Worm (Caenorhabditis elegans) whole organism, young adult: Measurements from ENCODE around the gene acl-8.

Experiments
- B0261.1 ChIP-seq: sonication (generic microtip); optimal IDR thresholded peaks from 2 replicates; lab custom pipeline; 2016; ENCODE audit warnings: mild to moderate bottlenecking, missing genetic modification characterization, moderate library complexity, missing compliant biosample characterization
- F10E7.11 ChIP-seq: sonication (generic microtip); optimal IDR thresholded peaks from 2 replicates; lab custom pipeline; 2017; ENCODE audit warnings: mild to moderate bottlenecking, missing genetic modification characterization, moderate library complexity, missing compliant biosample characterization
- F37B4.10 ChIP-seq: fragments of 200-800 bp; sonication (Bioruptor generic); IDR thresholded peaks from 2 replicates; pipeline ENCODE4 v1.3.6; 2022; ENCODE audit warnings: missing genetic modification characterization, missing compliant biosample characterization
- F49E8.2 ChIP-seq: sonication (generic microtip); optimal IDR thresholded peaks from 3 replicates; lab custom pipeline; 2017; ENCODE audit warnings: missing genetic modification characterization, mild to moderate bottlenecking, missing compliant biosample characterization, antibody characterized with exemption, moderate library complexity; ENCODE audit not compliant: insufficient read depth
- K11D2.4 ChIP-seq: fragments of 200-800 bp; sonication (Bioruptor generic); IDR thresholded peaks from 2 replicates; pipeline ENCODE4 v1.3.6; 2022; ENCODE audit warnings: missing genetic modification reagents, missing genetic modification characterization, missing compliant biosample characterization
- K12H6.12 ChIP-seq: fragments of 200-800 bp; sonication (Bioruptor generic); optimal IDR thresholded peaks from 2 replicates; lab custom pipeline; 2018; ENCODE audit warnings: mild to moderate bottlenecking, missing genetic modification characterization, missing compliant biosample characterization
- T26A5.8 ChIP-seq: sonication (generic microtip); optimal IDR thresholded peaks from 2 replicates; lab custom pipeline; 2016; ENCODE audit warnings: missing genetic modification characterization, missing compliant biosample characterization
- Y56A3A.18 ChIP-seq: fragments of 200-800 bp; sonication (Bioruptor generic); IDR thresholded peaks from 2 replicates; pipeline ENCODE4 v1.3.6; 2022; ENCODE audit warnings: missing genetic modification reagents, missing genetic modification characterization, missing compliant biosample characterization
- Y67H2A.10 ChIP-seq: fragments of 200-800 bp; sonication (Bioruptor generic); conservative IDR thresholded peaks from 2 replicates; pipeline ENCODE4 v1.3.6; 2022; ENCODE audit warnings: missing genetic modification reagents, missing genetic modification characterization, missing compliant biosample characterization
- Y79H2A.3 ChIP-seq: fragments of 200-800 bp; sonication (Bioruptor generic); conservative IDR thresholded peaks from 2 replicates; pipeline ENCODE4 v1.3.6; 2022; ENCODE audit warnings: missing genetic modification reagents, missing genetic modification characterization, missing compliant biosample characterization
- atf-7 ChIP-seq: sonication (generic microtip); optimal IDR thresholded peaks from 2 replicates; lab custom pipeline; 2017; ENCODE audit warnings: mild to moderate bottlenecking, missing genetic modification characterization, missing compliant biosample characterization
- athp-1 ChIP-seq: sonication (generic microtip); optimal IDR thresholded peaks from 2 replicates; lab custom pipeline; 2017; ENCODE audit warnings: mild to moderate bottlenecking, missing genetic modification characterization, missing compliant biosample characterization
- attf-3 ChIP-seq: fragments of 200-800 bp; sonication (Bioruptor generic); conservative IDR thresholded peaks from 2 replicates; pipeline ENCODE4 v1.3.6; 2022; ENCODE audit warnings: missing genetic modification reagents, missing genetic modification characterization, missing compliant biosample characterization
- ccch-3 ChIP-seq: fragments of 200-800 bp; sonication (Bioruptor generic); optimal IDR thresholded peaks from 2 replicates; lab custom pipeline; 2018; ENCODE audit warnings: mild to moderate bottlenecking, missing genetic modification characterization, missing compliant biosample characterization
- cebp-2 ChIP-seq: fragments of 200-800 bp; sonication (Bioruptor generic); IDR thresholded peaks from 2 replicates; pipeline ENCODE4 v1.3.6; 2022; ENCODE audit warnings: missing genetic modification characterization, missing compliant biosample characterization
- ceh-100 ChIP-seq: fragments of 200-800 bp; sonication (Bioruptor generic); IDR thresholded peaks from 2 replicates; pipeline ENCODE4 v1.3.6; 2022; ENCODE audit warnings: missing genetic modification reagents, missing genetic modification characterization, missing compliant biosample characterization
- ceh-40 ChIP-seq: fragments of 200-800 bp; sonication (Bioruptor generic); IDR thresholded peaks from 2 replicates; pipeline ENCODE4 v1.3.6; 2022; ENCODE audit warnings: missing genetic modification characterization, missing compliant biosample characterization
- ceh-79 ChIP-seq: sonication (generic microtip); optimal IDR thresholded peaks from 2 replicates; lab custom pipeline; 2017; ENCODE audit warnings: mild to moderate bottlenecking, missing genetic modification characterization, missing compliant biosample characterization
- ceh-91 ChIP-seq: fragments of 200-800 bp; sonication (Bioruptor generic); IDR thresholded peaks from 2 replicates; pipeline ENCODE4 v1.3.6; 2022; ENCODE audit warnings: missing genetic modification reagents, missing genetic modification characterization, missing compliant biosample characterization
- chd-7 ChIP-seq: sonication (generic microtip); optimal IDR thresholded peaks from 2 replicates; lab custom pipeline; 2016; ENCODE audit warnings: mild to moderate bottlenecking, missing genetic modification characterization, moderate library complexity, missing compliant biosample characterization
- dox-1 ChIP-seq: fragments of 200-800 bp; sonication (Bioruptor generic); IDR thresholded peaks from 2 replicates; pipeline ENCODE4 v1.3.6; 2022; ENCODE audit warnings: missing genetic modification reagents, missing genetic modification characterization, missing compliant biosample characterization
- dpl-1 ChIP-seq: fragments of 150-350 bp; optimal IDR thresholded peaks from 2 replicates; lab custom pipeline; 2014; ENCODE audit warnings: missing biosample characterization, missing genetic modification reagents, missing genetic modification characterization
- ets-4 ChIP-seq: fragments of 200-800 bp; sonication (Bioruptor generic); optimal IDR thresholded peaks from 2 replicates; lab custom pipeline; 2018; ENCODE audit warnings: mild to moderate bottlenecking, missing genetic modification characterization, missing compliant biosample characterization
- gei-17 ChIP-seq: fragments of 200-800 bp; sonication (Bioruptor generic); optimal IDR thresholded peaks from 2 replicates; lab custom pipeline; 2018; ENCODE audit warnings: mild to moderate bottlenecking, missing genetic modification characterization, missing compliant biosample characterization
- him-1 ChIP-seq: sonication (generic microtip); optimal IDR thresholded peaks from 2 replicates; lab custom pipeline; 2016; ENCODE audit warnings: missing genotype, missing genetic modification reagents, missing genetic modification characterization, missing compliant biosample characterization
- hlh-12 ChIP-seq: sonication (generic microtip); optimal IDR thresholded peaks from 2 replicates; lab custom pipeline; 2016; ENCODE audit warnings: missing genetic modification characterization, missing compliant biosample characterization
- hmg-1.2 ChIP-seq: fragments of 200-800 bp; sonication (Bioruptor generic); IDR thresholded peaks from 2 replicates; pipeline ENCODE4 v1.3.6; 2022; ENCODE audit warnings: missing genetic modification reagents, missing genetic modification characterization, missing compliant biosample characterization
- hrde-1 ChIP-seq: sonication (generic microtip); optimal IDR thresholded peaks from 2 replicates; lab custom pipeline; 2016; ENCODE audit warnings: missing genetic modification characterization, mild to moderate bottlenecking, missing compliant biosample characterization, moderate library complexity, missing genotype, missing genetic modification reagents, borderline replicate concordance
- hsf-1 ChIP-seq: fragments of 200-800 bp; sonication (Bioruptor generic); IDR thresholded peaks from 2 replicates; pipeline ENCODE4 v1.3.6; 2022; ENCODE audit warnings: missing genetic modification reagents, missing genetic modification characterization, missing compliant biosample characterization
- lin-35 ChIP-seq, 3 experiments: fragments of 150-350 bp in 2 of 3; sonication (generic microtip) in 1 of 3; optimal IDR thresholded peaks; 2 replicates each; lab custom pipeline; 2014 to 2018; ENCODE audit warnings: missing biosample characterization in 3 of 3, missing genetic modification characterization in 3 of 3, missing genetic modification reagents in 3 of 3
- madf-3 ChIP-seq: fragments of 200-800 bp; sonication (Bioruptor generic); IDR thresholded peaks from 2 replicates; pipeline ENCODE4 v1.3.6; 2022; ENCODE audit warnings: missing genetic modification reagents, missing genetic modification characterization, missing compliant biosample characterization
- madf-8 ChIP-seq: fragments of 200-800 bp; sonication (Bioruptor generic); conservative IDR thresholded peaks from 2 replicates; pipeline ENCODE4 v1.3.6; 2022; ENCODE audit warnings: missing genetic modification reagents, missing genetic modification characterization, missing compliant biosample characterization
- mcd-1 ChIP-seq: fragments of 200-800 bp; sonication (Bioruptor generic); IDR thresholded peaks from 2 replicates; pipeline ENCODE4 v1.3.6; 2022; ENCODE audit warnings: missing genetic modification reagents, missing genetic modification characterization, missing compliant biosample characterization
- nhr-27 ChIP-seq: fragments of 200-800 bp; sonication (Bioruptor generic); optimal IDR thresholded peaks from 2 replicates; lab custom pipeline; 2018; ENCODE audit warnings: mild to moderate bottlenecking, missing genetic modification characterization, moderate library complexity, missing compliant biosample characterization
- nhr-80 ChIP-seq: sonication (generic microtip); optimal IDR thresholded peaks from 2 replicates; lab custom pipeline; 2016; ENCODE audit warnings: missing genetic modification characterization, missing compliant biosample characterization
- pha-4 ChIP-seq: fragments of 150-350 bp; sonication (generic microtip); optimal IDR thresholded peaks from 2 replicates; lab custom pipeline; 2014; ENCODE audit warnings: missing biosample characterization, missing genetic modification reagents, missing genetic modification characterization
- rcor-1 ChIP-seq: fragments of 200-800 bp; sonication (Bioruptor generic); IDR thresholded peaks from 2 replicates; pipeline ENCODE4 v1.3.6; 2022; ENCODE audit warnings: missing genetic modification reagents, missing genetic modification characterization, missing compliant biosample characterization
- repo-1 ChIP-seq: sonication (generic microtip); optimal IDR thresholded peaks from 2 replicates; lab custom pipeline; 2017; ENCODE audit warnings: mild to moderate bottlenecking, missing genetic modification characterization, missing compliant biosample characterization
- rpc-1 ChIP-seq, 2 experiments: fragments of 150-350 bp in 1 of 2; sonication (generic microtip) in 1 of 2; optimal IDR thresholded peaks; 2 replicates each; lab custom pipeline; 2014 to 2018; ENCODE audit warnings: missing biosample characterization in 1 of 2, missing genetic modification characterization in 1 of 2, missing genetic modification reagents in 1 of 2, missing genotype in 1 of 2
- snpc-1.1 ChIP-seq: sonication (generic microtip); optimal IDR thresholded peaks from 2 replicates; lab custom pipeline; 2017; ENCODE audit warnings: missing genetic modification characterization, mild to moderate bottlenecking, missing compliant biosample characterization, antibody characterized with exemption, moderate library complexity, missing genotype, missing genetic modification reagents; ENCODE audit not compliant: insufficient read depth
- snpc-3.4 ChIP-seq: sonication (generic microtip); optimal IDR thresholded peaks from 2 replicates; lab custom pipeline; 2017; ENCODE audit warnings: missing genetic modification characterization, mild to moderate bottlenecking, missing compliant biosample characterization, antibody characterized with exemption, moderate library complexity, missing genotype, missing genetic modification reagents
- snpc-4 ChIP-seq, 5 experiments: fragments of 150-350 bp in 1 of 5; sonication (generic microtip) in 4 of 5; optimal IDR thresholded peaks; 2 replicates each; lab custom pipeline; 2014 to 2018; ENCODE audit warnings: missing genetic modification characterization in 5 of 5, missing biosample characterization in 3 of 5, antibody characterized with exemption in 2 of 5, mild to moderate bottlenecking in 2 of 5, missing compliant biosample characterization in 2 of 5, missing genotype in 2 of 5, moderate library complexity in 2 of 5, missing genetic modification reagents in 1 of 5
- tbx-9 ChIP-seq: sonication (generic microtip); optimal IDR thresholded peaks from 2 replicates; lab custom pipeline; 2016; ENCODE audit warnings: borderline replicate concordance, missing genetic modification characterization, inconsistent platforms, missing compliant biosample characterization
- tlf-1 ChIP-seq: fragments of 200-800 bp; sonication (Bioruptor generic); optimal IDR thresholded peaks from 2 replicates; lab custom pipeline; 2018; ENCODE audit warnings: mild to moderate bottlenecking, missing genetic modification characterization, missing compliant biosample characterization
- unc-62 ChIP-seq: fragments of 150-350 bp; optimal IDR thresholded peaks from 2 replicates; lab custom pipeline; 2014; ENCODE audit warnings: missing biosample characterization, missing genetic modification reagents, missing genetic modification characterization
- zim-3 ChIP-seq: sonication (generic microtip); optimal IDR thresholded peaks from 2 replicates; lab custom pipeline; 2017; ENCODE audit warnings: mild to moderate bottlenecking, missing genetic modification characterization, moderate library complexity, missing compliant biosample characterization
- ztf-22 ChIP-seq: fragments of 200-800 bp; sonication (Bioruptor generic); optimal IDR thresholded peaks from 2 replicates; lab custom pipeline; 2018; ENCODE audit warnings: mild to moderate bottlenecking, missing genetic modification characterization, moderate library complexity, missing compliant biosample characterization
- ztf-3 ChIP-seq: fragments of 200-800 bp; sonication (Bioruptor generic); optimal IDR thresholded peaks from 2 replicates; lab custom pipeline; 2018; ENCODE audit warnings: mild to moderate bottlenecking, missing genetic modification characterization, missing compliant biosample characterization

acl-8 gene

DNA sequence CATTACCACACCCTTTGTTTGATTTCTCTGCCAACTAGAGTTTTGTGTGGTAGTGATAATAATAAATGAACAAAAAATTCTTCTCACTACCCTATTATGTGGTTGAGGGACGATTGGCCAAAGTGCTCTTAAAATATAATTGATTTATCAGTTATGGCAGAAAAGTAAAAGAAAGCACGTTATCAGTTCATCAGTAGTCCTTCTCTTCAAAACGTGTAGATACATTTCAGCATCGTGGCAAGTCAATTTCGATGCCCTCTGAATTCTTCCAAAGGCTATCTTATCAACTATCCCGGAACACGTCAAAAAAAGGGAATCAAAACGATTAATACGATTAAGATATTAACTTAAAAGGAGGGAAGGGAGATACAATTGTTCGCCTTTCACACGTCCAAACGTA is 37.6 kb upstream of the acl-8 start (continued):
- TF ChIP-seq ceh-91 (GFP tag; lab: Robert Waterston, UW) (no peak), K11D2.4 (GFP tag; lab: Robert Waterston, UW) (no peak), tbx-9 (tag; lab: Kevin White, UChicago) (no peak), hlh-12 (tag; lab: Kevin White, UChicago) (no peak), ccch-3 (GFP tag; lab: Kevin White, UChicago) (no peak), tlf-1 (GFP tag; lab: Kevin White, UChicago) (no peak), ceh-100 (GFP tag; lab: Robert Waterston, UW) (no peak), ets-4 (GFP tag; lab: Kevin White, UChicago) (peak; percentile 94), athp-1 (tag; lab: Kevin White, UChicago) (no peak), rcor-1 (GFP tag; lab: Robert Waterston, UW) (no peak), attf-3 (no peak), snpc-3.4 (no peak), pha-4 (no peak), hsf-1 (no peak), madf-3 (no peak), Y79H2A.3 (no peak), nhr-27 (tag; lab: Kevin White, UChicago) (no peak), nhr-80 (tag; lab: Kevin White, UChicago) (peak; percentile 96), mcd-1 (no peak), lin-35 (GFP tag; optimal IDR thresholded peaks at IDR 0.05; lab: Kevin White, UChicago) (no peak), B0261.1 (no peak), cebp-2 (no peak), repo-1 (no peak), K12H6.12 (tag; lab: Kevin White, UChicago) (no peak), hrde-1 (tag; lab: Kevin White, UChicago) (no peak), F37B4.10 (GFP tag; lab: Robert Waterston, UW) (no peak), madf-8 (GFP tag; lab: Robert Waterston, UW) (no peak), F10E7.11 (tag; lab: Kevin White, UChicago) (no peak), dpl-1 (GFP tag; lab: Kevin White, UChicago) (no peak), ceh-40 (no peak), hmg-1.2 (no peak), him-1 (tag; lab: Kevin White, UChicago) (no peak), Y56A3A.18 (no peak), snpc-1.1 (no peak), ceh-79 (tag; lab: Kevin White, UChicago) (no peak), rpc-1 (optimal IDR thresholded peaks at IDR 0.05; lab: Kevin White, UChicago) (no peak), rpc-1 (tag; optimal IDR thresholded peaks at IDR 0.05; lab: Kevin White, UChicago) (no peak), zim-3 (tag; lab: Kevin White, UChicago) (no peak), ztf-3 (GFP tag; lab: Kevin White, UChicago) (no peak), snpc-4 (GFP tag; optimal IDR thresholded peaks at IDR 0.05; lab: Kevin White, UChicago) (no peak), snpc-4 (tag; optimal IDR thresholded peaks at IDR 0.05; lab: Kevin White, UChicago) (no peak), Y67H2A.10 (GFP tag; lab: Robert Waterston, UW) (no peak), chd-7 (tag; lab: Kevin White, UChicago) (peak; percentile 14), F49E8.2 (no peak), atf-7 (tag; lab: Kevin White, UChicago) (peak; percentile 69), gei-17 (GFP tag; lab: Kevin White, UChicago) (no peak), unc-62 (GFP tag; lab: Kevin White, UChicago) (no peak), dox-1 (GFP tag; lab: Robert Waterston, UW) (peak; percentile 51; the same call in 1 of the 2 replicates), ztf-22 (GFP tag; lab: Kevin White, UChicago) (peak; percentile 51), T26A5.8 (tag; lab: Kevin White, UChicago) (no peak)
